Fruit fly (Drosophila melanogaster) whole organism, embryonic: ENCODE results near the gene Elp3.

ENCODE experiments used
- ATbp ChIP-seq: fragments of 200-800 bp; sonication (Bioruptor generic); optimal IDR thresholded peaks from 2 replicates; lab custom pipeline; 2017; ENCODE audit warnings: missing biosample characterization, mild to moderate bottlenecking, missing genetic modification characterization, missing genetic modification reagents
- Asciz ChIP-seq: fragments of 200-800 bp; sonication (Bioruptor generic); optimal IDR thresholded peaks from 2 replicates; lab custom pipeline; 2017; ENCODE audit warnings: missing biosample characterization, mild to moderate bottlenecking, missing genetic modification characterization, missing genetic modification reagents
- B-H1 ChIP-seq: fragments of 200-800 bp; sonication (Bioruptor generic); IDR thresholded peaks from 3 replicates; pipeline ENCODE4 v1.3.6; 2022; ENCODE audit warnings: missing biosample characterization, missing genetic modification characterization
- CG11723 ChIP-seq: fragments of 200-800 bp; sonication (Bioruptor generic); optimal IDR thresholded peaks from 2 replicates; lab custom pipeline; 2017; ENCODE audit warnings: missing biosample characterization, mild to moderate bottlenecking, missing genetic modification characterization
- CG12104 ChIP-seq: fragments of 200-800 bp; sonication (Bioruptor generic); optimal IDR thresholded peaks from 3 replicates; lab custom pipeline; 2016; ENCODE audit warnings: missing biosample characterization, missing genetic modification characterization
- CG12769 ChIP-seq: fragments of 200-800 bp; sonication (Bioruptor generic); optimal IDR thresholded peaks from 2 replicates; lab custom pipeline; 2019; ENCODE audit warnings: missing biosample characterization, mild to moderate bottlenecking, missing genetic modification characterization, moderate library complexity
- CG13624 ChIP-seq: fragments of 200-800 bp; sonication (Bioruptor generic); optimal IDR thresholded peaks from 2 replicates; lab custom pipeline; 2016; ENCODE audit warnings: missing biosample characterization, missing genetic modification characterization
- CG14014 ChIP-seq: fragments of 200-800 bp; sonication (Bioruptor generic); IDR thresholded peaks from 2 replicates; pipeline ENCODE4 v1.3.6; 2022; ENCODE audit warnings: missing biosample characterization, missing genetic modification characterization
- CG16863 ChIP-seq: fragments of 200-800 bp; sonication (Bioruptor generic); optimal IDR thresholded peaks from 3 replicates; lab custom pipeline; 2016; ENCODE audit warnings: missing biosample characterization, missing genetic modification characterization
- CG17361 ChIP-seq: fragments of 200-800 bp; sonication (Bioruptor generic); IDR thresholded peaks from 3 replicates; pipeline ENCODE4 v1.3.6; 2022; ENCODE audit warnings: missing biosample characterization, missing genetic modification characterization
- CG3847 ChIP-seq: fragments of 200-800 bp; sonication (Bioruptor generic); IDR thresholded peaks from 2 replicates; pipeline ENCODE4 v1.3.6; 2022; ENCODE audit warnings: missing biosample characterization, missing genetic modification characterization
- CG4404 ChIP-seq: fragments of 200-800 bp; sonication (Bioruptor generic); IDR thresholded peaks from 2 replicates; pipeline ENCODE4 v1.3.6; 2022; ENCODE audit warnings: missing biosample characterization, missing genetic modification characterization
- CG6654 ChIP-seq: fragments of 200-800 bp; sonication (Bioruptor generic); optimal IDR thresholded peaks from 2 replicates; lab custom pipeline; 2017; ENCODE audit warnings: missing biosample characterization, mild to moderate bottlenecking, missing genetic modification characterization
- CG6854 ChIP-seq: fragments of 200-800 bp; sonication (Bioruptor generic); optimal IDR thresholded peaks from 3 replicates; lab custom pipeline; 2017; ENCODE audit warnings: missing biosample characterization, mild to moderate bottlenecking, missing genetic modification characterization
- CG7271 ChIP-seq: fragments of 200-800 bp; sonication (Bioruptor generic); optimal IDR thresholded peaks from 2 replicates; lab custom pipeline; 2018; ENCODE audit warnings: missing biosample characterization, mild to moderate bottlenecking, missing genetic modification characterization, moderate library complexity
- CG8089 ChIP-seq: fragments of 200-800 bp; sonication (Bioruptor generic); optimal IDR thresholded peaks from 3 replicates; lab custom pipeline; 2016; ENCODE audit warnings: missing biosample characterization, missing genetic modification characterization
- CG8388 ChIP-seq: fragments of 200-800 bp; sonication (Bioruptor generic); optimal IDR thresholded peaks from 2 replicates; lab custom pipeline; 2019; ENCODE audit warnings: missing biosample characterization, mild to moderate bottlenecking, missing genetic modification characterization, moderate library complexity
- CG9215 ChIP-seq: fragments of 200-800 bp; sonication (Bioruptor generic); IDR thresholded peaks from 2 replicates; pipeline ENCODE4 v1.3.6; 2022; ENCODE audit warnings: missing biosample characterization, missing genetic modification characterization
- Dad ChIP-seq: fragments of 200-800 bp; sonication (Bioruptor generic); optimal IDR thresholded peaks from 3 replicates; lab custom pipeline; 2016; ENCODE audit warnings: missing biosample characterization, missing genetic modification characterization
- Doc3 ChIP-seq: fragments of 200-800 bp; sonication (Bioruptor generic); IDR thresholded peaks from 3 replicates; pipeline ENCODE4 v1.3.6; 2022; ENCODE audit warnings: missing biosample characterization, missing genetic modification characterization; ENCODE audit not compliant: partially characterized antibody
- HHEX ChIP-seq: fragments of 200-800 bp; sonication (Bioruptor generic); optimal IDR thresholded peaks from 3 replicates; lab custom pipeline; 2017; ENCODE audit warnings: missing biosample characterization, mild to moderate bottlenecking, missing genetic modification characterization, missing genetic modification reagents
- ato ChIP-seq: fragments of 200-800 bp; sonication (Bioruptor generic); IDR thresholded peaks from 2 replicates; pipeline ENCODE4 v1.3.6; 2022; ENCODE audit warnings: missing biosample characterization, missing genetic modification characterization; ENCODE audit not compliant: partially characterized antibody
- az2 ChIP-seq: fragments of 200-800 bp; sonication (Bioruptor generic); optimal IDR thresholded peaks from 3 replicates; lab custom pipeline; 2016; ENCODE audit warnings: missing biosample characterization, missing genetic modification characterization
- bbx ChIP-seq: fragments of 200-800 bp; sonication (Bioruptor generic); IDR thresholded peaks from 2 replicates; pipeline ENCODE4 v1.3.6; 2022; ENCODE audit warnings: missing biosample characterization, missing genetic modification characterization; ENCODE audit not compliant: partially characterized antibody
- cato ChIP-seq: fragments of 200-800 bp; sonication (Bioruptor generic); optimal IDR thresholded peaks from 2 replicates; lab custom pipeline; 2016; ENCODE audit warnings: missing biosample characterization, missing genetic modification characterization, borderline replicate concordance
- chif ChIP-seq, 2 experiments: fragments of 200-800 bp; sonication (Bioruptor generic); optimal IDR thresholded peaks; 3 replicates each; lab custom pipeline; 2016; ENCODE audit warnings: missing biosample characterization in 2 of 2, missing genetic modification characterization in 2 of 2
- chm ChIP-seq: fragments of 200-800 bp; sonication (Bioruptor generic); IDR thresholded peaks from 2 replicates; pipeline ENCODE4 v1.3.6; 2022; ENCODE audit warnings: missing biosample characterization, missing genetic modification characterization
- crc ChIP-seq: fragments of 200-800 bp; sonication (Bioruptor generic); optimal IDR thresholded peaks from 2 replicates; lab custom pipeline; 2016; ENCODE audit warnings: missing biosample characterization, missing genetic modification characterization
- cwo ChIP-seq: fragments of 200-800 bp; sonication (Bioruptor generic); optimal IDR thresholded peaks from 3 replicates; lab custom pipeline; 2017; ENCODE audit warnings: missing biosample characterization, missing genetic modification characterization, mild to moderate bottlenecking, moderate library complexity, missing genetic modification reagents
- dan ChIP-seq: fragments of 200-800 bp; sonication (Bioruptor generic); IDR thresholded peaks from 2 replicates; pipeline ENCODE4 v1.3.6; 2022; ENCODE audit warnings: missing biosample characterization, missing genetic modification characterization
- danr ChIP-seq: fragments of 200-800 bp; sonication (Bioruptor generic); IDR thresholded peaks from 2 replicates; pipeline ENCODE4 v1.3.6; 2022; ENCODE audit warnings: missing biosample characterization, missing genetic modification characterization
- dmrt11E ChIP-seq: fragments of 200-800 bp; sonication (Bioruptor generic); optimal IDR thresholded peaks from 3 replicates; lab custom pipeline; 2018; ENCODE audit warnings: missing biosample characterization, mild to moderate bottlenecking, missing genetic modification characterization, moderate library complexity
- en ChIP-seq: fragments of 200-800 bp; sonication (Bioruptor generic); optimal IDR thresholded peaks from 2 replicates; lab custom pipeline; 2016; ENCODE audit warnings: missing biosample characterization, missing genetic modification characterization
- fd3F ChIP-seq: fragments of 200-800 bp; sonication (Bioruptor generic); optimal IDR thresholded peaks from 2 replicates; lab custom pipeline; 2018; ENCODE audit warnings: missing biosample characterization, mild to moderate bottlenecking, missing genetic modification characterization, moderate library complexity
- hbn ChIP-seq: fragments of 200-800 bp; sonication (Bioruptor generic); IDR thresholded peaks from 2 replicates; pipeline ENCODE4 v1.3.6; 2022; ENCODE audit warnings: missing biosample characterization, missing genetic modification characterization; ENCODE audit not compliant: partially characterized antibody
- hkb ChIP-seq, 2 experiments: fragments of 200-800 bp in 1 of 2; fragments of >200 bp in 1 of 2; sonication (Bioruptor generic) in 1 of 2; IDR thresholded peaks in 1 of 2; optimal IDR thresholded peaks in 1 of 2; 2 replicates each; pipeline versions ENCODE4 v1.3.6 to Lab custom; 2017 to 2022; ENCODE audit warnings: missing biosample characterization in 1 of 2, missing genetic modification characterization in 1 of 2
- mam ChIP-seq: fragments of 200-800 bp; sonication (Bioruptor generic); optimal IDR thresholded peaks from 3 replicates; lab custom pipeline; 2016; ENCODE audit warnings: missing biosample characterization, missing genetic modification characterization
- nerfin-1 ChIP-seq: fragments of 200-800 bp; sonication (Bioruptor generic); optimal IDR thresholded peaks from 3 replicates; lab custom pipeline; 2019; ENCODE audit warnings: missing biosample characterization, mild to moderate bottlenecking, missing genetic modification characterization, moderate library complexity
- nerfin-2 ChIP-seq: fragments of 200-800 bp; sonication (Bioruptor generic); IDR thresholded peaks from 2 replicates; pipeline ENCODE4 v1.3.6; 2022; ENCODE audit warnings: missing biosample characterization, missing genetic modification characterization; ENCODE audit not compliant: partially characterized antibody
- ranshi ChIP-seq: fragments of 200-800 bp; sonication (Bioruptor generic); IDR thresholded peaks from 2 replicates; pipeline ENCODE4 v1.3.6; 2022; ENCODE audit warnings: missing biosample characterization, missing genetic modification characterization
- schlank ChIP-seq: fragments of 200-800 bp; sonication (Bioruptor generic); optimal IDR thresholded peaks from 2 replicates; lab custom pipeline; 2018; ENCODE audit warnings: missing biosample characterization, mild to moderate bottlenecking, missing genetic modification characterization
- slbo ChIP-seq: fragments of 200-800 bp; sonication (Bioruptor generic); IDR thresholded peaks from 2 replicates; pipeline ENCODE4 v1.3.6; 2022; ENCODE audit warnings: missing biosample characterization, missing genetic modification characterization
- so ChIP-seq: fragments of 200-800 bp; sonication (Bioruptor generic); IDR thresholded peaks from 3 replicates; pipeline ENCODE4 v1.3.6; 2022; ENCODE audit warnings: missing biosample characterization, missing genetic modification characterization
- sqz ChIP-seq: fragments of 200-800 bp; sonication (Bioruptor generic); optimal IDR thresholded peaks from 3 replicates; lab custom pipeline; 2018; ENCODE audit warnings: missing biosample characterization, mild to moderate bottlenecking, missing genetic modification characterization
- sr ChIP-seq: fragments of 200-800 bp; sonication (Bioruptor generic); IDR thresholded peaks from 3 replicates; pipeline ENCODE4 v1.3.6; 2022; ENCODE audit warnings: missing biosample characterization, missing genetic modification characterization
- tap ChIP-seq: fragments of 200-800 bp; optimal IDR thresholded peaks from 3 replicates; lab custom pipeline; 2019; ENCODE audit warnings: missing biosample characterization, mild to moderate bottlenecking, missing genetic modification characterization, moderate library complexity
- tll ChIP-seq, 2 experiments: fragments of 200-800 bp in 1 of 2; fragments of >200 bp in 1 of 2; sonication (Bioruptor generic) in 1 of 2; optimal IDR thresholded peaks; 2 replicates each; lab custom pipeline; 2017 to 2019; ENCODE audit warnings: missing biosample characterization in 2 of 2, missing genetic modification characterization in 2 of 2, mild to moderate bottlenecking in 1 of 2, moderate library complexity in 1 of 2
- tup ChIP-seq: fragments of 200-800 bp; sonication (Bioruptor generic); optimal IDR thresholded peaks from 2 replicates; lab custom pipeline; 2016; ENCODE audit warnings: missing biosample characterization, mild to moderate bottlenecking, missing genetic modification characterization, moderate library complexity
- tx ChIP-seq: fragments of 200-800 bp; sonication (Bioruptor generic); optimal IDR thresholded peaks from 2 replicates; lab custom pipeline; 2016; ENCODE audit warnings: missing biosample characterization, missing genetic modification characterization
- usp ChIP-seq: fragments of >200 bp; optimal IDR thresholded peaks from 2 replicates; lab custom pipeline; 2017; ENCODE audit warnings: missing biosample characterization, missing genetic modification characterization
- zen ChIP-seq: fragments of 200-800 bp; sonication (Bioruptor generic); optimal IDR thresholded peaks from 3 replicates; lab custom pipeline; 2018; ENCODE audit warnings: missing biosample characterization, mild to moderate bottlenecking, missing genetic modification characterization, moderate library complexity

Gene Elp3

DNA sequence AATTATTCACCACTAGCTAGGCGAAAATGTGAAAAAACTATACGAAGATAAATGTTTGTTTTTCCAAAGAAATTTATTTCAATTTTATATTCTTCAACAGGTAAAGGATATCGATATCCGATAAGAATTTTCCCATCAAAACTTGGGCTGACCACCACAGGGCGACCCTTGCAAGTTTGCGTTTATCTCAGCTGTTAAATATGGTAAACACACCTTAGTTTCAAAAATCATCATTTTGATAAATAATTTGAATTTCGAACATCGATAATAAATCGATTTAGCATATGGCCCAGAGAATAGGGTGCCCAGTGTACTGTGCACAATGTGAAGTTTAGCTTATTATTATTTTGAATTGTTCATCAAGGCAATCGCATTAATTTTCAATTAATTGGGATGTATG is 18.8 kb downstream of the Elp3 start, which contains the start of the genes CG15443 and Paris (continued):
- TF ChIP-seq CG12769 (tag; lab: Kevin White, UChicago) (no peak), CG17361 (GFP tag; lab: Robert Waterston, UW) (no peak), az2 (no peak), CG3847 (GFP tag; lab: Robert Waterston, UW) (no peak), tll (GFP tag; optimal IDR thresholded peaks at IDR 0.05; lab: Kevin White, UChicago) (no peak), CG6854 (GFP tag; lab: Kevin White, UChicago) (no peak), crc (GFP tag; lab: Kevin White, UChicago) (no peak), CG6654 (GFP tag; lab: Kevin White, UChicago) (no peak), bbx (GFP tag; lab: Robert Waterston, UW) (peak; percentile 87), tap (tag; lab: Kevin White, UChicago) (no peak), chm (no peak), danr (GFP tag; lab: Robert Waterston, UW) (no peak), CG14014 (GFP tag; lab: Robert Waterston, UW) (no peak), Dad (GFP tag; lab: Kevin White, UChicago) (no peak), fd3F (GFP tag; lab: Kevin White, UChicago) (no peak), CG12104 (no peak), zen (tag; lab: Kevin White, UChicago) (peak; percentile 50), cato (no peak), Doc3 (GFP tag; lab: Robert Waterston, UW) (peak; percentile 40; the same call in 1 of the 3 replicates), CG9215 (GFP tag; lab: Robert Waterston, UW) (no peak), tup (GFP tag; lab: Kevin White, UChicago) (no peak), sqz (GFP tag; lab: Kevin White, UChicago) (no peak), CG11723 (no peak), usp (GFP tag; lab: Kevin White, UChicago) (no peak), hkb (optimal IDR thresholded peaks at IDR 0.05; lab: Kevin White, UChicago) (no peak), hkb (GFP tag; IDR thresholded peaks at IDR 0.05; lab: Robert Waterston, UW) (no peak), nerfin-1 (tag; lab: Kevin White, UChicago) (no peak), hbn (peak; percentile 48; the same call in 1 of the 2 replicates), ATbp (no peak), CG4404 (GFP tag; lab: Robert Waterston, UW) (no peak), Asciz (GFP tag; lab: Kevin White, UChicago) (no peak), ranshi (GFP tag; lab: Robert Waterston, UW) (no peak), mam (GFP tag; lab: Kevin White, UChicago) (no peak), cwo (GFP tag; lab: Kevin White, UChicago) (no peak), chif (GFP tag; optimal IDR thresholded peaks at IDR 0.05; lab: Kevin White, UChicago) (no peak), sr (no peak), tx (no peak), CG7271 (tag; lab: Kevin White, UChicago) (no peak), en (GFP tag; lab: Kevin White, UChicago) (no peak), schlank (tag; lab: Kevin White, UChicago) (no peak), so (GFP tag; lab: Robert Waterston, UW) (no peak), slbo (GFP tag; lab: Robert Waterston, UW) (no peak), B-H1 (GFP tag; lab: Robert Waterston, UW) (no peak; the same call in 2 of the 3 replicates), dan (GFP tag; lab: Robert Waterston, UW) (no peak), nerfin-2 (GFP tag; lab: Robert Waterston, UW) (peak; percentile 90), CG16863 (no peak), HHEX (peak; percentile 20), dmrt11E (tag; lab: Kevin White, UChicago) (no peak), CG13624 (no peak), CG8089 (GFP tag; lab: Kevin White, UChicago) (no peak), ato (GFP tag; lab: Robert Waterston, UW) (peak; percentile 87), CG8388 (GFP tag; lab: Kevin White, UChicago) (no peak)
